Fruit fly (Drosophila melanogaster): ENCODE data around the gene Spp.

The Spp gene

dm6 chr2L:524515-524920 is 19.9 kb downstream of the Spp start (continued):
- TF ChIP-seq CG3919 (GFP tag; optimal IDR thresholded peaks at IDR 0.05): peak; percentile 31
- TF ChIP-seq CG11294 (GFP tag; IDR thresholded peaks at IDR 0.05): no peak
- peak; percentile 13 for TF ChIP-seq Sox14 (GFP tag; optimal IDR thresholded peaks at IDR 0.05)
- peak; percentile 97 for TF ChIP-seq svp (GFP tag)
- peak; percentile 31 for TF ChIP-seq Lpt (GFP tag; optimal IDR thresholded peaks at IDR 0.05)
- TF ChIP-seq cyc (GFP tag; optimal IDR thresholded peaks at IDR 0.05): no peak
- no peak for TF ChIP-seq Blimp-1 (GFP tag; optimal IDR thresholded peaks at IDR 0.05)
- peak; percentile 68 for TF ChIP-seq CG6808 (GFP tag; optimal IDR thresholded peaks at IDR 0.05)
- peak; percentile 5 for TF ChIP-seq CG3032 (tag; optimal IDR thresholded peaks at IDR 0.05)
- TF ChIP-seq Hr4 (GFP tag; optimal IDR thresholded peaks at IDR 0.05): peak; percentile 20
- no peak for TF ChIP-seq pdm3 (GFP tag; optimal IDR thresholded peaks at IDR 0.05)
- TF ChIP-seq OdsH (GFP tag; optimal IDR thresholded peaks at IDR 0.05): peak; percentile 10
- TF ChIP-seq CG32006 (GFP tag; optimal IDR thresholded peaks at IDR 0.05): peak; percentile 47
- no peak for TF ChIP-seq fd85E (GFP tag; optimal IDR thresholded peaks at IDR 0.05)
- no peak for TF ChIP-seq CG34406 (GFP tag; optimal IDR thresholded peaks at IDR 0.05)
- TF ChIP-seq CG15336 (GFP tag; IDR thresholded peaks at IDR 0.05): 0 out of 2 replicates have a peak, but pooled peaks have one; percentile 38
- TF ChIP-seq CG16779 (tag; optimal IDR thresholded peaks at IDR 0.05): peak; percentile 60
- TF ChIP-seq CG8319 (GFP tag; optimal IDR thresholded peaks at IDR 0.05): no peak

- TF ChIP-seq CG6163 (GFP tag; IDR thresholded peaks at IDR 0.05) (peak; percentile 31), CG10669 (GFP tag; optimal IDR thresholded peaks at IDR 0.05) (peak; percentile 14), Hr4 (GFP tag; optimal IDR thresholded peaks at IDR 0.05) (no peak), CG6808 (GFP tag; optimal IDR thresholded peaks at IDR 0.05) (no peak), Sox15 (GFP tag; optimal IDR thresholded peaks at IDR 0.05) (no peak), CG10631 (GFP tag; optimal IDR thresholded peaks at IDR 0.05) (no peak), spab (GFP tag; optimal IDR thresholded peaks at IDR 0.05) (no peak), CG8119 (GFP tag; IDR thresholded peaks at IDR 0.05) (peak; percentile 39; the same call in 2 of the 3 replicates), eg (GFP tag; IDR thresholded peaks at IDR 0.05) (peak; percentile 51; the same call in 1 of the 3 replicates), net (GFP tag; optimal IDR thresholded peaks at IDR 0.05) (peak; percentile 34), CG32006 (GFP tag; optimal IDR thresholded peaks at IDR 0.05) (no peak), Gug (GFP tag; IDR thresholded peaks at IDR 0.05) (no peak), Sox14 (GFP tag; optimal IDR thresholded peaks at IDR 0.05) (peak; percentile 40), OdsH (GFP tag; optimal IDR thresholded peaks at IDR 0.05) (no peak), dac (GFP tag; optimal IDR thresholded peaks at IDR 0.05) (no peak), dsx (GFP tag; optimal IDR thresholded peaks at IDR 0.05; ENCODE audit: poor library complexity, severe bottlenecking) (no peak), CG6854 (GFP tag; optimal IDR thresholded peaks at IDR 0.05) (peak; percentile 83), lz (GFP tag; optimal IDR thresholded peaks at IDR 0.05) (peak; percentile 18), CG34406 (GFP tag; optimal IDR thresholded peaks at IDR 0.05) (peak; percentile 19), vri (GFP tag; optimal IDR thresholded peaks at IDR 0.05) (peak; percentile 1), CG8319 (GFP tag; optimal IDR thresholded peaks at IDR 0.05) (no peak), fd59A (GFP tag; optimal IDR thresholded peaks at IDR 0.05) (no peak), Hr39 (GFP tag; optimal IDR thresholded peaks at IDR 0.05) (no peak), Lpt (GFP tag; optimal IDR thresholded peaks at IDR 0.05) (peak; percentile 5), CG3919 (GFP tag; optimal IDR thresholded peaks at IDR 0.05) (peak; percentile 21), CG7368 (GFP tag; optimal IDR thresholded peaks at IDR 0.05) (no peak), svp (GFP tag) (peak; percentile 81), CG9139 (GFP tag; optimal IDR thresholded peaks at IDR 0.05) (peak; percentile 34), Eip93F (GFP tag; optimal IDR thresholded peaks at IDR 0.05) (no peak), Sox102F (GFP tag; optimal IDR thresholded peaks at IDR 0.05) (peak; percentile 67), Met (GFP tag; optimal IDR thresholded peaks at IDR 0.05) (peak; percentile 12), Blimp-1 (GFP tag; optimal IDR thresholded peaks at IDR 0.05) (peak; percentile 5), CG11294 (GFP tag; IDR thresholded peaks at IDR 0.05) (no peak), achi (GFP tag; optimal IDR thresholded peaks at IDR 0.05) (peak; percentile 8), Smox (GFP tag; optimal IDR thresholded peaks at IDR 0.05) (no peak), ss (GFP tag; optimal IDR thresholded peaks at IDR 0.05) (peak; percentile 21 to 51), Eip75B (GFP tag; optimal IDR thresholded peaks at IDR 0.05) (peak; percentile 43), salr (GFP tag; optimal IDR thresholded peaks at IDR 0.05) (no peak), esn (GFP tag; optimal IDR thresholded peaks at IDR 0.05) (no peak), CG16779 (tag; optimal IDR thresholded peaks at IDR 0.05) (peak; percentile 36), CG8632 (GFP tag; optimal IDR thresholded peaks at IDR 0.05) (no peak), pdm3 (GFP tag; optimal IDR thresholded peaks at IDR 0.05) (no peak)
Measured at dm6 chr2L:523165-523835, 21.2 kb downstream of the Spp start.

Measured in whole organism, prepupa.